Fruit fly (Drosophila melanogaster): Measurements from ENCODE around the gene AP-2sigma.

dm6 chr3R:21295695-21296037, 25.8 kb upstream of the AP-2sigma start:
- TF ChIP-seq Ada2b (GFP tag; IDR thresholded peaks at IDR 0.05) (no peak), Hmr (GFP tag; optimal IDR thresholded peaks at IDR 0.05) (no peak), CG9437 (GFP tag; optimal IDR thresholded peaks at IDR 0.05) (no peak), pb (GFP tag; optimal IDR thresholded peaks at IDR 0.05) (no peak), Sox100B (GFP tag; optimal IDR thresholded peaks at IDR 0.05) (no peak), Bgb (GFP tag; IDR thresholded peaks at IDR 0.05; ENCODE audit: partially characterized antibody) (no peak)
